Worm (Caenorhabditis elegans) whole organism, late embryonic: ENCODE results near the gene C45G9.9.

Experiments used
- F13H6.1 ChIP-seq: sonication (generic microtip); optimal IDR thresholded peaks from 2 replicates; lab custom pipeline; 2016; ENCODE audit warnings: missing genetic modification characterization, missing compliant biosample characterization
- K02D7.2 ChIP-seq: sonication (generic microtip); optimal IDR thresholded peaks from 2 replicates; lab custom pipeline; 2017; ENCODE audit warnings: mild to moderate bottlenecking, missing genetic modification characterization, missing compliant biosample characterization
- K09A11.1 ChIP-seq: sonication (generic microtip); optimal IDR thresholded peaks from 2 replicates; lab custom pipeline; 2017; ENCODE audit warnings: antibody characterized with exemption, mild to moderate bottlenecking, missing genetic modification characterization, missing compliant biosample characterization; ENCODE audit not compliant: insufficient read depth
- T23F11.4 ChIP-seq: fragments of 200-800 bp; sonication (Bioruptor generic); optimal IDR thresholded peaks from 2 replicates; lab custom pipeline; 2018; ENCODE audit warnings: mild to moderate bottlenecking, missing genetic modification characterization, missing compliant biosample characterization
- Y22D7AL.16 ChIP-seq: sonication (generic microtip); optimal IDR thresholded peaks from 2 replicates; lab custom pipeline; 2016; ENCODE audit warnings: missing genetic modification characterization, missing compliant biosample characterization
- ahr-1 ChIP-seq: sonication (generic microtip); optimal IDR thresholded peaks from 2 replicates; lab custom pipeline; 2016; ENCODE audit warnings: missing genetic modification characterization, missing compliant biosample characterization
- ceh-14 ChIP-seq: sonication (generic microtip); optimal IDR thresholded peaks from 2 replicates; lab custom pipeline; 2016; ENCODE audit warnings: missing genotype, missing genetic modification characterization, missing compliant biosample characterization
- ceh-19 ChIP-seq: fragments of 200-800 bp; sonication (Bioruptor generic); optimal IDR thresholded peaks from 2 replicates; lab custom pipeline; 2018; ENCODE audit warnings: mild to moderate bottlenecking, missing genetic modification characterization, missing compliant biosample characterization
- ceh-2 ChIP-seq: sonication (generic microtip); optimal IDR thresholded peaks from 2 replicates; lab custom pipeline; 2016; ENCODE audit warnings: missing genotype, missing genetic modification characterization, missing compliant biosample characterization
- ceh-30 ChIP-seq: fragments of 150-350 bp; optimal IDR thresholded peaks from 2 replicates; lab custom pipeline; 2014; ENCODE audit warnings: missing biosample characterization, missing genetic modification characterization
- ceh-31 ChIP-seq: sonication (generic microtip); optimal IDR thresholded peaks from 2 replicates; lab custom pipeline; 2016; ENCODE audit warnings: missing genetic modification characterization, missing compliant biosample characterization
- ceh-34 ChIP-seq: sonication (generic microtip); optimal IDR thresholded peaks from 2 replicates; lab custom pipeline; 2016; ENCODE audit warnings: mild to moderate bottlenecking, missing genetic modification characterization, missing compliant biosample characterization
- ceh-48 ChIP-seq: sonication (generic microtip); optimal IDR thresholded peaks from 2 replicates; lab custom pipeline; 2016; ENCODE audit warnings: missing genetic modification characterization, inconsistent platforms, missing compliant biosample characterization
- ceh-9 ChIP-seq: sonication (generic microtip); optimal IDR thresholded peaks from 2 replicates; lab custom pipeline; 2016; ENCODE audit warnings: mild to moderate bottlenecking, missing genetic modification characterization, inconsistent platforms, missing compliant biosample characterization
- che-1 ChIP-seq: sonication (generic microtip); optimal IDR thresholded peaks from 2 replicates; lab custom pipeline; 2016; ENCODE audit warnings: mild to moderate bottlenecking, missing genetic modification characterization, missing compliant biosample characterization
- dve-1 ChIP-seq: sonication (generic microtip); optimal IDR thresholded peaks from 2 replicates; lab custom pipeline; 2017; ENCODE audit warnings: antibody characterized with exemption, mild to moderate bottlenecking, missing genetic modification characterization, missing compliant biosample characterization
- elt-2 ChIP-seq: sonication (generic microtip); optimal IDR thresholded peaks from 2 replicates; lab custom pipeline; 2016; ENCODE audit warnings: missing genetic modification reagents, missing genetic modification characterization, missing compliant biosample characterization
- elt-4 ChIP-seq: sonication (generic microtip); optimal IDR thresholded peaks from 2 replicates; lab custom pipeline; 2016; ENCODE audit warnings: missing genetic modification characterization, missing compliant biosample characterization
- ets-4 ChIP-seq: sonication (generic microtip); optimal IDR thresholded peaks from 2 replicates; lab custom pipeline; 2016; ENCODE audit warnings: missing genetic modification characterization, missing compliant biosample characterization
- eyg-1 ChIP-seq: sonication (generic microtip); optimal IDR thresholded peaks from 2 replicates; lab custom pipeline; 2016; ENCODE audit warnings: missing genotype, missing genetic modification characterization, missing compliant biosample characterization
- fax-1 ChIP-seq: sonication (generic microtip); optimal IDR thresholded peaks from 2 replicates; lab custom pipeline; 2016; ENCODE audit warnings: missing genotype, missing genetic modification characterization, missing compliant biosample characterization
- fkh-6 ChIP-seq: sonication (generic microtip); optimal IDR thresholded peaks from 2 replicates; lab custom pipeline; 2016; ENCODE audit warnings: missing genetic modification characterization, missing compliant biosample characterization
- hlh-13 ChIP-seq: fragments of 200-800 bp; sonication (Bioruptor generic); optimal IDR thresholded peaks from 2 replicates; lab custom pipeline; 2018; ENCODE audit warnings: mild to moderate bottlenecking, missing genetic modification characterization, missing compliant biosample characterization
- hlh-15 ChIP-seq: sonication (generic microtip); optimal IDR thresholded peaks from 2 replicates; lab custom pipeline; 2016; ENCODE audit warnings: missing genetic modification characterization, missing compliant biosample characterization
- hlh-6 ChIP-seq: sonication (generic microtip); optimal IDR thresholded peaks from 2 replicates; lab custom pipeline; 2016; ENCODE audit warnings: missing genotype, missing genetic modification characterization, missing compliant biosample characterization
- lim-6 ChIP-seq: sonication (generic microtip); optimal IDR thresholded peaks from 2 replicates; lab custom pipeline; 2016; ENCODE audit warnings: missing genetic modification characterization, missing compliant biosample characterization
- lin-11 ChIP-seq: fragments of 200-800 bp; sonication (Bioruptor generic); optimal IDR thresholded peaks from 2 replicates; lab custom pipeline; 2018; ENCODE audit warnings: mild to moderate bottlenecking, missing genetic modification characterization, missing compliant biosample characterization
- madf-2 ChIP-seq: sonication (generic microtip); optimal IDR thresholded peaks from 2 replicates; lab custom pipeline; 2017; ENCODE audit warnings: missing genetic modification characterization, missing compliant biosample characterization
- mec-3 ChIP-seq: sonication (generic microtip); optimal IDR thresholded peaks from 2 replicates; lab custom pipeline; 2016; ENCODE audit warnings: borderline replicate concordance, missing genetic modification characterization, missing compliant biosample characterization
- nfya-1 ChIP-seq: sonication (generic microtip); optimal IDR thresholded peaks from 2 replicates; lab custom pipeline; 2017; ENCODE audit warnings: missing genetic modification characterization, mild to moderate bottlenecking, missing compliant biosample characterization, antibody characterized with exemption, moderate library complexity
- pag-3 ChIP-seq: sonication (generic microtip); optimal IDR thresholded peaks from 2 replicates; lab custom pipeline; 2016; ENCODE audit warnings: missing compliant biosample characterization, missing genetic modification characterization, borderline replicate concordance
- pat-9 ChIP-seq: fragments of 200-800 bp; sonication (Bioruptor generic); optimal IDR thresholded peaks from 2 replicates; lab custom pipeline; 2018; ENCODE audit warnings: mild to moderate bottlenecking, missing genetic modification characterization, moderate library complexity, missing compliant biosample characterization
- pha-2 ChIP-seq: sonication (generic microtip); optimal IDR thresholded peaks from 2 replicates; lab custom pipeline; 2017; ENCODE audit warnings: mild to moderate bottlenecking, missing genetic modification characterization, missing compliant biosample characterization
- pha-4 ChIP-seq: fragments of 150-350 bp; optimal IDR thresholded peaks from 2 replicates; lab custom pipeline; 2018; ENCODE audit warnings: missing biosample characterization, missing genetic modification reagents, missing genetic modification characterization
- pqm-1 ChIP-seq: sonication (generic microtip); optimal IDR thresholded peaks from 2 replicates; lab custom pipeline; 2016; ENCODE audit warnings: missing genetic modification characterization, missing compliant biosample characterization
- pros-1 ChIP-seq: fragments of 150-350 bp; optimal IDR thresholded peaks from 2 replicates; lab custom pipeline; 2014; ENCODE audit warnings: missing biosample characterization, missing genetic modification reagents, missing genetic modification characterization
- rnt-1 ChIP-seq: sonication (generic microtip); optimal IDR thresholded peaks from 2 replicates; lab custom pipeline; 2016; ENCODE audit warnings: missing genetic modification characterization, missing compliant biosample characterization
- sdc-2 ChIP-seq: sonication (generic microtip); optimal IDR thresholded peaks from 2 replicates; lab custom pipeline; 2016; ENCODE audit warnings: missing genotype, missing genetic modification characterization, missing compliant biosample characterization
- sox-2 ChIP-seq: fragments of 200-800 bp; sonication (Bioruptor generic); IDR thresholded peaks from 2 replicates; pipeline ENCODE4 v1.3.6; 2022; ENCODE audit warnings: missing genetic modification reagents, missing genetic modification characterization, missing compliant biosample characterization
- sox-4 ChIP-seq: sonication (generic microtip); optimal IDR thresholded peaks from 2 replicates; lab custom pipeline; 2017; ENCODE audit warnings: mild to moderate bottlenecking, missing genetic modification characterization, inconsistent platforms, missing compliant biosample characterization
- syd-9 ChIP-seq: sonication (generic microtip); optimal IDR thresholded peaks from 2 replicates; lab custom pipeline; 2016; ENCODE audit warnings: mild to moderate bottlenecking, missing genetic modification characterization, moderate library complexity, missing compliant biosample characterization
- tbx-2 ChIP-seq: sonication (generic microtip); optimal IDR thresholded peaks from 2 replicates; lab custom pipeline; 2016; ENCODE audit warnings: missing genetic modification characterization, missing compliant biosample characterization
- tbx-7 ChIP-seq: sonication (generic microtip); optimal IDR thresholded peaks from 2 replicates; lab custom pipeline; 2016; ENCODE audit warnings: missing genotype, missing genetic modification characterization, missing compliant biosample characterization
- ttx-3 ChIP-seq: sonication (generic microtip); optimal IDR thresholded peaks from 2 replicates; lab custom pipeline; 2016; ENCODE audit warnings: missing genetic modification reagents, missing genetic modification characterization, missing compliant biosample characterization
- unc-3 ChIP-seq, 2 experiments: fragments of 200-800 bp in 1 of 2; sonication (Bioruptor generic) in 1 of 2; sonication (generic microtip) in 1 of 2; conservative IDR thresholded peaks in 1 of 2; optimal IDR thresholded peaks in 1 of 2; 2 replicates each; pipeline versions ENCODE4 v1.3.6 to Lab custom; 2016 to 2022; ENCODE audit warnings: missing compliant biosample characterization in 2 of 2, missing genetic modification characterization in 2 of 2, missing genetic modification reagents in 1 of 2
- unc-42 ChIP-seq: sonication (generic microtip); optimal IDR thresholded peaks from 2 replicates; lab custom pipeline; 2016; ENCODE audit warnings: missing genotype, missing genetic modification characterization, missing compliant biosample characterization
- unc-55 ChIP-seq: sonication (generic microtip); optimal IDR thresholded peaks from 2 replicates; lab custom pipeline; 2017; ENCODE audit warnings: missing biosample characterization, missing genetic modification reagents, missing genetic modification characterization
- unc-86 ChIP-seq: sonication (generic microtip); optimal IDR thresholded peaks from 2 replicates; lab custom pipeline; 2016; ENCODE audit warnings: missing genetic modification characterization, missing compliant biosample characterization
- zip-5 ChIP-seq: sonication (generic microtip); optimal IDR thresholded peaks from 2 replicates; lab custom pipeline; 2016; ENCODE audit warnings: missing genetic modification characterization, missing compliant biosample characterization
- ztf-16 ChIP-seq: sonication (generic microtip); optimal IDR thresholded peaks from 2 replicates; lab custom pipeline; 2017; ENCODE audit warnings: missing genetic modification characterization, missing compliant biosample characterization

Gene C45G9.9

DNA sequence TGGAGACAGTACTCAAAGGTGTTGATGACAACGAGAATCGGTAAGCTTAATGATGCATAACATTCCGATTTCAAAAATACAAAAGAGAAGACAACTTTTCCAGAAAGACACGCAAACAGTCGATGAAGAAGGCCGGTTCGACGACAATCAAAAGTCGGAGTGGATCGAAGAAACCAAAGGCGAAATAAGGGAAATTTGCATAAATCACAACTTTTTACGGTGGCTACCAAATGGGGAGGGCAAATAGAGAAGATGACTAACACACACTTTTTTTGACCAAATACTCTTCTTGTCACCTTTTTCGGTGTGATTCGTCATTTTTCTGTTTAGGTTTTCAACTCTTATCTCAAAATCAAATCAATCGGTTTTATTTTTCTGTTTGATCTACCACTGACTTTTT is 19.5 kb downstream of the C45G9.9 start, which contains the start of gene C45G9.6:
Gene C45G9.6 (plus strand): TSS at position 301 of the 400 bp plus-strand sequence.
- TF ChIP-seq unc-55: no peak
- TF ChIP-seq sdc-2 (tag; lab: Kevin White, UChicago): no peak
- TF ChIP-seq ceh-30 (tag; lab: Kevin White, UChicago): no peak
- TF ChIP-seq ceh-2: no peak
- no peak for TF ChIP-seq lim-6
- no peak for TF ChIP-seq hlh-13 (GFP tag; lab: Kevin White, UChicago)
- no peak for TF ChIP-seq pha-4 (tag; lab: Kevin White, UChicago)
- no peak for TF ChIP-seq ceh-9 (tag; lab: Kevin White, UChicago)
- TF ChIP-seq eyg-1 (tag; lab: Kevin White, UChicago): no peak
- TF ChIP-seq ceh-34: no peak
- no peak for TF ChIP-seq lin-11 (tag; lab: Kevin White, UChicago)
- no peak for TF ChIP-seq pag-3 (tag; lab: Kevin White, UChicago)
- TF ChIP-seq tbx-2 (tag; lab: Kevin White, UChicago): no peak
- no peak for TF ChIP-seq ztf-16 (tag; lab: Kevin White, UChicago)
- no peak for TF ChIP-seq elt-2 (tag; lab: Kevin White, UChicago)

DNA sequence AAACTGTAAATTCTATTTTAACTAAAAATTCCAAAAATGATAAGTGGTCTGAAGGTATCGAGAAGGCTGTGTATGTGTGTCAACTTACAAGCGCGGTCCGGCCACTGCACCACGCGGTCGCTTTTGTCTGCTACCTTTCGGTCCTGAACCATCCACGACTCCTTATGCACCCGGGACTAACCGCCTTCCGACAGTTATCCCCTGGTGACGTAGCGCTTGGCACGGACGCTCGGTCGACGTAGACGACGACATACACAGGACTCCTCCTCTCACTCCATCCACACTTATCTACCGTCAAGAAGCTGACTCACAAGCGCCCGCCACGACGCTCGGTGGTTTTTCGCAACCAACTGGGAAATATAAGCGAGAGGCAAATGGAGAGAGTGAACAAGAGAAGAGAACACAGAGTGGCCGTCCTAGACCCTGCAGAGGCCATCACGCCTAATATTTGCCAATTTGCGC is 24.2 kb downstream of the C45G9.9 start:
- TF ChIP-seq mec-3 (tag; lab: Kevin White, UChicago) (peak; percentile 51), T23F11.4 (GFP tag; lab: Kevin White, UChicago) (peak; percentile 93), rnt-1 (tag; lab: Kevin White, UChicago) (peak; percentile 83), unc-42 (tag; lab: Kevin White, UChicago) (peak; percentile 69), che-1 (tag; lab: Kevin White, UChicago) (peak; percentile 85), unc-86 (tag; lab: Kevin White, UChicago) (peak; percentile 75), elt-4 (tag; lab: Kevin White, UChicago) (peak; percentile 76), hlh-15 (tag; lab: Kevin White, UChicago) (peak; percentile 54), pat-9 (tag; lab: Kevin White, UChicago) (peak; percentile 81), hlh-6 (peak; percentile 91), pha-2 (tag; lab: Kevin White, UChicago) (peak; percentile 86), ceh-48 (peak; percentile 67), zip-5 (tag; lab: Kevin White, UChicago) (peak; percentile 54), ceh-9 (tag; lab: Kevin White, UChicago) (peak; percentile 39), dve-1 (tag; lab: Kevin White, UChicago) (peak; percentile 84), pqm-1 (tag; lab: Kevin White, UChicago) (peak; percentile 60), hlh-13 (GFP tag; lab: Kevin White, UChicago) (peak; percentile 78), ceh-19 (GFP tag; lab: Kevin White, UChicago) (peak; percentile 90), elt-2 (tag; lab: Kevin White, UChicago) (peak; percentile 95), nfya-1 (tag; lab: Kevin White, UChicago) (peak; percentile 72), Y22D7AL.16 (peak; percentile 38), syd-9 (tag; lab: Kevin White, UChicago) (peak; percentile 87), ttx-3 (tag; lab: Kevin White, UChicago) (peak; percentile 81), lim-6 (peak; percentile 45), K02D7.2 (peak; percentile 86), unc-3 (GFP tag; conservative IDR thresholded peaks at IDR 0.05; lab: Robert Waterston, UW) (peak; percentile 67), unc-3 (tag; optimal IDR thresholded peaks at IDR 0.05; lab: Kevin White, UChicago) (peak; percentile 91), F13H6.1 (tag; lab: Kevin White, UChicago) (peak; percentile 85), ceh-14 (tag; lab: Kevin White, UChicago) (peak; percentile 83), ceh-31 (tag; lab: Kevin White, UChicago) (peak; percentile 81), ets-4 (tag; lab: Kevin White, UChicago) (peak; percentile 97), pros-1 (peak; percentile 24), fkh-6 (tag; lab: Kevin White, UChicago) (peak; percentile 88), K09A11.1 (peak; percentile 39), tbx-7 (tag; lab: Kevin White, UChicago) (peak; percentile 55), tbx-2 (tag; lab: Kevin White, UChicago) (peak; percentile 91), sox-2 (peak; percentile 65), madf-2 (tag; lab: Kevin White, UChicago) (peak; percentile 50), sox-4 (peak; percentile 75), ahr-1 (tag; lab: Kevin White, UChicago) (peak; percentile 11), fax-1 (peak; percentile 81)
